Worm (Caenorhabditis elegans) whole organism, L3 larva: Measurements from ENCODE around the gene str-47.

Experiments
- ZK546.5 ChIP-seq: sonication (generic microtip); optimal IDR thresholded peaks from 2 replicates; lab custom pipeline; 2017; ENCODE audit warnings: missing biosample characterization, missing genetic modification characterization
- aly-2 ChIP-seq: fragments of 150-350 bp; optimal IDR thresholded peaks from 2 replicates; lab custom pipeline; 2014; ENCODE audit warnings: missing biosample characterization, missing genetic modification characterization
- ama-1 ChIP-seq: fragments of 150-350 bp; optimal IDR thresholded peaks from 2 replicates; lab custom pipeline; 2018
- ceh-28 ChIP-seq: fragments of 150-350 bp; optimal IDR thresholded peaks from 2 replicates; lab custom pipeline; 2014; ENCODE audit warnings: missing biosample characterization, missing genetic modification reagents, missing genetic modification characterization
- ceh-9 ChIP-seq: sonication (generic microtip); optimal IDR thresholded peaks from 2 replicates; lab custom pipeline; 2018; ENCODE audit warnings: missing biosample characterization, missing genetic modification characterization
- egl-27 ChIP-seq: sonication (generic microtip); optimal IDR thresholded peaks from 4 replicates; lab custom pipeline; 2017; ENCODE audit warnings: missing biosample characterization, missing genetic modification reagents, missing genetic modification characterization
- elt-1 ChIP-seq: fragments of 150-350 bp; optimal IDR thresholded peaks from 2 replicates; lab custom pipeline; 2014; ENCODE audit warnings: missing biosample characterization, missing genetic modification characterization
- elt-2 ChIP-seq: sonication (generic microtip); optimal IDR thresholded peaks from 2 replicates; lab custom pipeline; 2016; ENCODE audit warnings: missing genetic modification reagents, mild to moderate bottlenecking, missing genetic modification characterization, missing compliant biosample characterization
- elt-3 ChIP-seq, 3 experiments: fragments of 150-350 bp in 1 of 3; sonication (generic microtip) in 2 of 3; optimal IDR thresholded peaks; 2 replicates in 2 of 3; 4 replicates in 1 of 3; lab custom pipeline; 2014 to 2017; ENCODE audit warnings: missing biosample characterization in 3 of 3, missing genetic modification characterization in 3 of 3
- eor-1 ChIP-seq, 2 experiments: fragments of 150-350 bp; optimal IDR thresholded peaks; 2 replicates each; lab custom pipeline; 2014 to 2018; ENCODE audit warnings: missing biosample characterization in 2 of 2, missing genetic modification characterization in 2 of 2
- fkh-10 ChIP-seq: sonication (generic microtip); optimal IDR thresholded peaks from 2 replicates; lab custom pipeline; 2017; ENCODE audit warnings: missing biosample characterization, missing genetic modification reagents, missing genetic modification characterization
- fos-1 ChIP-seq: fragments of 150-350 bp; optimal IDR thresholded peaks from 2 replicates; lab custom pipeline; 2014; ENCODE audit warnings: missing biosample characterization, missing genetic modification characterization
- lin-15B ChIP-seq: fragments of 150-350 bp; optimal IDR thresholded peaks from 2 replicates; lab custom pipeline; 2014; ENCODE audit warnings: missing biosample characterization, missing genetic modification characterization
- lin-39 ChIP-seq: fragments of 150-350 bp; optimal IDR thresholded peaks from 2 replicates; lab custom pipeline; 2018; ENCODE audit warnings: missing biosample characterization, missing genetic modification reagents, missing genetic modification characterization
- lsy-12 ChIP-seq: sonication (generic microtip); optimal IDR thresholded peaks from 2 replicates; lab custom pipeline; 2016; ENCODE audit warnings: mild to moderate bottlenecking, missing genetic modification characterization, missing compliant biosample characterization
- mdl-1 ChIP-seq: fragments of 150-350 bp; optimal IDR thresholded peaks from 2 replicates; lab custom pipeline; 2014; ENCODE audit warnings: missing biosample characterization, missing genetic modification characterization
- mml-1 ChIP-seq: fragments of 150-350 bp; sonication (generic microtip); optimal IDR thresholded peaks from 3 replicates; lab custom pipeline; 2014; ENCODE audit warnings: missing biosample characterization, missing genetic modification characterization
- nhr-12 ChIP-seq: fragments of 150-350 bp; optimal IDR thresholded peaks from 2 replicates; lab custom pipeline; 2014; ENCODE audit warnings: missing biosample characterization, missing genetic modification characterization
- nhr-23 ChIP-seq: fragments of 150-350 bp; optimal IDR thresholded peaks from 2 replicates; lab custom pipeline; 2014; ENCODE audit warnings: missing biosample characterization, missing genetic modification reagents, missing genetic modification characterization
- nhr-237 ChIP-seq: fragments of 150-350 bp; optimal IDR thresholded peaks from 2 replicates; lab custom pipeline; 2014; ENCODE audit warnings: missing biosample characterization, missing genetic modification characterization
- nhr-25 ChIP-seq: sonication (generic microtip); optimal IDR thresholded peaks from 2 replicates; lab custom pipeline; 2017; ENCODE audit warnings: missing biosample characterization, missing genetic modification characterization
- nhr-28 ChIP-seq: fragments of 150-350 bp; optimal IDR thresholded peaks from 2 replicates; lab custom pipeline; 2014; ENCODE audit warnings: missing biosample characterization, missing genetic modification characterization
- nhr-67 ChIP-seq: fragments of 150-350 bp; optimal IDR thresholded peaks from 2 replicates; lab custom pipeline; 2014; ENCODE audit warnings: missing biosample characterization, missing genetic modification characterization
- pha-4 ChIP-seq: fragments of 150-350 bp; optimal IDR thresholded peaks from 2 replicates; lab custom pipeline; 2014; ENCODE audit warnings: missing biosample characterization, missing genetic modification reagents, missing genetic modification characterization
- pqm-1 ChIP-seq: fragments of 150-350 bp; optimal IDR thresholded peaks from 2 replicates; lab custom pipeline; 2017; ENCODE audit warnings: missing biosample characterization, missing genetic modification characterization, inconsistent platforms
- sea-2 ChIP-seq: fragments of 150-350 bp; sonication (generic microtip); optimal IDR thresholded peaks from 4 replicates; lab custom pipeline; 2014; ENCODE audit warnings: missing biosample characterization, missing genetic modification reagents, missing genetic modification characterization
- skn-1 ChIP-seq: fragments of 150-350 bp; optimal IDR thresholded peaks from 2 replicates; lab custom pipeline; 2014; ENCODE audit warnings: missing biosample characterization, missing genetic modification characterization
- snpc-4 ChIP-seq: fragments of 150-350 bp; optimal IDR thresholded peaks from 2 replicates; lab custom pipeline; 2014; ENCODE audit warnings: missing biosample characterization, missing genetic modification characterization
- unc-62 ChIP-seq: fragments of 150-350 bp; sonication (generic microtip); optimal IDR thresholded peaks from 4 replicates; lab custom pipeline; 2014; ENCODE audit warnings: missing biosample characterization, missing genetic modification reagents, missing genetic modification characterization
- ztf-4 ChIP-seq: fragments of 150-350 bp; optimal IDR thresholded peaks from 2 replicates; lab custom pipeline; 2014; ENCODE audit warnings: missing biosample characterization, missing genetic modification characterization

Gene str-47

DNA sequence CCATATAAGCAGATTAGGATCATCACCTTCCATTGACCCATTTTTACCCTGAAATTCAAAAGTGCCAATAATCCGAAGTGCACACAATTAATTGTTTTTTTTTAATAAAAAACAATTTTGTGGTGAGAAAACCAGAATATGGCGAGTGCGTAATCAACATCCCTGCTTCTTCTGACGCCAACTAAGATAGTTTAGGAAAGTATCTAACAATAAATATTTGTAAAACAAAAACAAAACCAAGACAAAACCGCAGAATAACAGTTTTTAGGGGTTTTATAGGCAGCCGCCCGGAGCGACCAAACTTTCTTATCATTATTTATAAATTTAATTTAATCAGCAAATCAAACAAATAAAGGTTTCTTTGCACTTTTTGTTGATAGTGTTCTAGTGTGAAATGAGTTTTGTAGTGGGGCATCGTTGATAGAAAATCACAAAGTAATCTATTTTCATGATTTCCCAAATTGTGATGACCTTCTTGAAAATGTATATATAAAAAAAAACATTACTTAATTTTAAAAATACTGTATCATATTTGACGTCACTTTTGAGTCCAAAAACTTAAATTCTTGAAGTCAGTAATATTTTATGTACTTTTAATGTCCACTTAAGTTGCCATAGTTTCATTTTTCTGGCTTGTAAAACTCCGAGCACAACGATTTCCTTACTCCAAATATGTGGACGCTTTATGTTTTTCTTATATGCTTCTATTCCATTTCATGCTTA lies 35.7 kb upstream of the str-47 start, which contains the start of the genes folt-3 and clec-214:
TSS of gene folt-3 (minus strand) at position 51 of the 723 bp plus-strand sequence.
TSS of gene clec-214 (plus strand) at position 673 of the 723 bp plus-strand sequence.
- TF ChIP-seq ceh-28 (tag; lab: Kevin White, UChicago) = no peak
- TF ChIP-seq elt-2 = peak; percentile 56

DNA sequence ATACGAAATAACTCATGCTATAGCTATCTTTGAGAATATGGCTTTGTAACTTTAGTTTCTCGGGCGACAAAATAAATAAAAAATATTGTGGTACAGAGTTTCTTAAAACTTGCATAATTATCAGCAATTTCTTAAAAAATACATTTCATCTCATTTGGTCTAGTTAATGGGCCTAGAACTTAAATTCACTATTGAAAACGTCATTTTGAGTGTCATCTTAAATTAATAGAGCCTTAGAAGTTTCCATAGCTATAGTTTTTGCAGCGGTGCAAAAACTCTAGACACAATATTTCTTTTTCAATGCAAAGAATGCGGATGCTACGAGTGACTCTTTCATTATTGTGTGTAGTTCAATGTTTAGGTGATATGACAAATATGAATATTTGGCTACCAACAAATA lies 33.5 kb upstream of the str-47 start, which contains the start of gene clec-215:
TSS of gene clec-215 (plus strand) at position 301 of the 400 bp plus-strand sequence.
- no peak for TF ChIP-seq nhr-237 (tag; lab: Kevin White, UChicago)
- TF ChIP-seq lin-15B (tag; lab: Kevin White, UChicago) = no peak
- TF ChIP-seq nhr-23 = no peak
- no peak for TF ChIP-seq ZK546.5 (tag; lab: Kevin White, UChicago)
- no peak for TF ChIP-seq pqm-1 (tag; lab: Kevin White, UChicago)
- no peak for TF ChIP-seq snpc-4 (tag; lab: Kevin White, UChicago)
- TF ChIP-seq unc-62 (GFP tag; lab: Kevin White, UChicago) = no peak
- no peak for TF ChIP-seq pha-4
- TF ChIP-seq ama-1 (lab: Kevin White, UChicago) = no peak
- TF ChIP-seq elt-3 (tag; optimal IDR thresholded peaks at IDR 0.05; lab: Kevin White, UChicago) = no peak
- TF ChIP-seq ceh-9 (tag; lab: Kevin White, UChicago) = no peak
- TF ChIP-seq aly-2 (tag; lab: Kevin White, UChicago) = no peak
- no peak for TF ChIP-seq mdl-1 (tag; lab: Kevin White, UChicago)
- no peak for TF ChIP-seq eor-1 (tag; optimal IDR thresholded peaks at IDR 0.05; lab: Kevin White, UChicago)
- no peak for TF ChIP-seq nhr-67 (tag; lab: Kevin White, UChicago)
- no peak for TF ChIP-seq elt-1 (tag; lab: Kevin White, UChicago)
- TF ChIP-seq lsy-12 (tag; lab: Kevin White, UChicago) = no peak
- no peak for TF ChIP-seq lin-39 (tag; lab: Kevin White, UChicago)

DNA sequence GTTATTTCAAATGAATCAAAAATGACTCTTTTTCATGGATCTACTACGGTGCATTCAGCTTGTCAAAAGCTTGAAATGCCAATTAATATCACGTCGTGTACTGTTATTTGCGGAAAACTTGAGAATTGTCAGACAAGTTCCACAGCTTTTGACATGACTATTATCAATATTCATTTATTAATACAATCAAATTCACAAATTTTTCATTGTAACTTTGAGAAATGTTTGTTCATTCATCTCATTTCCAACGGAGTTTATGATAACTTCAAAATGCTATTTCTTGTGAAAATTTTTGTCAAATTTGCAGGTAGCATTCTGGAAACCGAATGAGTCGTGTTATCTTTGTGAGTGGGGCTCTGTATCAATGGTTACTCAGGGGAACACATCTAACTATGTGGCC lies 27.4 kb upstream of the str-47 start, which contains the start of gene C50E3.15:
TSS of gene C50E3.15 (plus strand) at position 301 of the 400 bp plus-strand sequence.
- TF ChIP-seq fos-1 (tag; lab: Kevin White, UChicago) = no peak
- no peak for TF ChIP-seq lsy-12 (tag; lab: Kevin White, UChicago)
- no peak for TF ChIP-seq nhr-25 (tag; lab: Kevin White, UChicago)
- TF ChIP-seq, all 47 proteins: peak for 0

DNA sequence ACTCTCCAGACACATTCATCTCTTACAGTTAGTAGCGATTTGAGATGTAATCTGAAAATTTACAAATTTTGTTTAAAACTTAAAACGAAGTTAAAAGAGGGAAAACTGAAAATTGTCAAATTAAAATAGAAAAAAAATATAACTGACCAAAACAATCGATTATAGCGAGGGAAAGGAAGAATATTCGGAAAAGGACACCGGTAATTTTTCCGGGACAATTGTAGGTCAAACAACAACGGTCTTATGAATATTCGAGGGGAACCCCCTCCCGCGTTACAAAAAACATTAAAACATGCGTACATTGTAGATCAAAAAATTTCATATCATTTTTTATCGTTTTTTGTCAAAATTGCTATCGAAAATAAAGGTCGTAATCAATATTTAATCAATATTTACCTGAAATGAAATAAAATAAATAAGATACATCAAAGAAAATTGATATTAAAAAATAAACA lies 23.5 kb upstream of the str-47 start, which contains the start of gene C50E3.12:
TSS of gene C50E3.12 (minus strand) at position 51 of the 455 bp plus-strand sequence.
- TF ChIP-seq lin-39 (tag; lab: Kevin White, UChicago) (no peak), sea-2 (no peak), nhr-237 (tag; lab: Kevin White, UChicago) (no peak), pqm-1 (tag; lab: Kevin White, UChicago) (no peak)
- TF ChIP-seq, all 47 proteins: peak for 0

DNA sequence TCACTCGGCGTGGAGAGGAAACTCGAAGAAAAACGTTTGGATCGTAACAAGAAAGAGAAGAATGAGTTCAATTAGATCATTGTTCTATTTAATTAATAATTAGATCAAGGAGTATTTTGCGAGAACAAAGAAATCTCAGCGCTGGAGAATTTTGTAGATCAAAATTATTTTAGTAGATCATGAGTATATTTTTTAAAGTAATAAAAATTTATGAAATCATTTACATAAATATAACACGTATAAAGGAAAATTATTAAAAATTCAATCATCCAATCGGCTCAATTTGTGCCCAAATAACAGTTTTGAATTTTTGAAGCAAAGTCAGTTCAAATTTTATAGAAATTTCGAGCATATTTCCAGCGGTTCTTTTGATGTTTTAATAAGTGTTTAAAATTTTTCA lies 21.4 kb upstream of the str-47 start, which contains the start of gene C50E3.13:
TSS of gene C50E3.13 (minus strand) at position 101 of the 400 bp plus-strand sequence.
- TF ChIP-seq ztf-4 (tag; lab: Kevin White, UChicago) (no peak), lin-39 (tag; lab: Kevin White, UChicago) (no peak), fkh-10 (no peak)

DNA sequence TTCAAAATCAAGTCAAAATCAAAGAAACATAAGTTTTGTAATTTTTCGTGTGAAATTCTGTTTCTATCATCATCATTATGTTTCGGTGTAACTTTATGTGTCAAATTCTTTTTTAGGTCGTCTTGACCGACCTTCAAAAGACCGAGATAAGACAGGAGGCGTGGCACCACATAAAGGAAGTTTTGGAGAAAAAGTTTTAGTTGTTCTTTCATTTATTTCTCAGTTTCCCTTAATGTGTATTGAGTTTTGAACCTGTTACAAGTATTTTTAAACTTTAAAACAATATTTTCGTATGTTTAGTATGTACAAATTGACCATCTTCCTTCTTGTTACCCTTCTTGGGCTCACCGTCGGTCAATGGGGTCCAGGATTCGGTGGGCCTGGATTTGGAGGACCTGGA lies 20.9 kb upstream of the str-47 start, which contains the start of gene grsp-4:
TSS of gene grsp-4 (plus strand) at position 301 of the 400 bp plus-strand sequence.
- TF ChIP-seq egl-27 (no peak), ama-1 (lab: Kevin White, UChicago) (no peak), nhr-28 (tag; lab: Kevin White, UChicago) (no peak), skn-1 (tag; lab: Kevin White, UChicago) (no peak), mdl-1 (tag; lab: Kevin White, UChicago) (no peak), mml-1 (tag; lab: Kevin White, UChicago) (no peak), nhr-12 (tag; lab: Kevin White, UChicago) (no peak), lin-15B (tag; lab: Kevin White, UChicago) (no peak)
